Worm (Caenorhabditis elegans) whole organism, mixed stage, embryonic: ENCODE data around the gene coq-3.

Experiments used
- bed-3 ChIP-seq: fragments of 200-800 bp; sonication (Bioruptor generic); optimal IDR thresholded peaks from 3 replicates; lab custom pipeline; 2018; ENCODE audit warnings: mild to moderate bottlenecking, missing genetic modification characterization, moderate library complexity, missing compliant biosample characterization
- ceh-43 ChIP-seq: fragments of 200-800 bp; sonication (Bioruptor generic); optimal IDR thresholded peaks from 2 replicates; lab custom pipeline; 2018; ENCODE audit warnings: mild to moderate bottlenecking, missing genetic modification characterization, moderate library complexity, missing compliant biosample characterization
- ces-1 ChIP-seq: fragments of 150-350 bp; optimal IDR thresholded peaks from 2 replicates; lab custom pipeline; 2014; ENCODE audit warnings: missing biosample characterization, missing genetic modification reagents, missing genetic modification characterization
- elt-1 ChIP-seq: sonication (generic microtip); optimal IDR thresholded peaks from 2 replicates; lab custom pipeline; 2017; ENCODE audit warnings: missing genetic modification characterization, mild to moderate bottlenecking, missing compliant biosample characterization, antibody characterized with exemption, moderate library complexity, borderline replicate concordance; ENCODE audit not compliant: insufficient read depth
- lin-13 ChIP-seq: fragments of 150-350 bp; optimal IDR thresholded peaks from 2 replicates; lab custom pipeline; 2014; ENCODE audit warnings: missing biosample characterization, missing genetic modification characterization
- snpc-4 ChIP-seq: fragments of 150-350 bp; optimal IDR thresholded peaks from 2 replicates; lab custom pipeline; 2014; ENCODE audit warnings: missing biosample characterization, missing genetic modification characterization
- tbx-8 ChIP-seq: fragments of 200-800 bp; sonication (Bioruptor generic); optimal IDR thresholded peaks from 2 replicates; lab custom pipeline; 2018; ENCODE audit warnings: mild to moderate bottlenecking, missing genetic modification characterization, moderate library complexity, missing compliant biosample characterization

- TF ChIP-seq tbx-8 (GFP tag; lab: Kevin White, UChicago) (no peak), bed-3 (GFP tag; lab: Kevin White, UChicago) (no peak), lin-13 (tag; lab: Kevin White, UChicago) (no peak), ces-1 (no peak), ceh-43 (GFP tag; lab: Kevin White, UChicago) (no peak), elt-1 (tag; lab: Kevin White, UChicago) (no peak), snpc-4 (tag; lab: Kevin White, UChicago) (no peak)
These were observed 20.2 kb upstream of the coq-3 start, which contains the start of gene Y57G11C.46 for ce11 chrIV:14816288-14816687.
